Worm (Caenorhabditis elegans) whole organism, L4/young adult: ENCODE data around the gene F59B10.5.

ENCODE experiments used
- W03F9.2 ChIP-seq: fragments of 150-350 bp; optimal IDR thresholded peaks from 2 replicates; lab custom pipeline; 2014; ENCODE audit warnings: missing biosample characterization, missing genetic modification characterization
- dao-5 ChIP-seq: sonication (generic microtip); optimal IDR thresholded peaks from 2 replicates; lab custom pipeline; 2016; ENCODE audit warnings: missing genotype, missing genetic modification characterization, moderate library complexity, missing compliant biosample characterization
- him-1 ChIP-seq: sonication (generic microtip); optimal IDR thresholded peaks from 2 replicates; lab custom pipeline; 2016; ENCODE audit warnings: missing genotype, missing genetic modification reagents, missing genetic modification characterization, missing compliant biosample characterization

- TF ChIP-seq him-1 (no peak), W03F9.2 (tag; lab: Kevin White, UChicago) (no peak), dao-5 (tag; lab: Kevin White, UChicago) (no peak)
Observed at ce11 chrII:10555484-10556075, 32.1 kb upstream of the F59B10.5 start.
